Worm (Caenorhabditis elegans) whole organism, late embryonic: ENCODE data around the gene abu-2.

Experiments used
- F13H6.1 ChIP-seq: sonication (generic microtip); optimal IDR thresholded peaks from 2 replicates; lab custom pipeline; 2016; ENCODE audit warnings: missing genetic modification characterization, missing compliant biosample characterization
- K02D7.2 ChIP-seq: sonication (generic microtip); optimal IDR thresholded peaks from 2 replicates; lab custom pipeline; 2017; ENCODE audit warnings: mild to moderate bottlenecking, missing genetic modification characterization, missing compliant biosample characterization
- ama-1 ChIP-seq: fragments of 150-350 bp; optimal IDR thresholded peaks from 2 replicates; lab custom pipeline; 2014
- elt-2 ChIP-seq: sonication (generic microtip); optimal IDR thresholded peaks from 2 replicates; lab custom pipeline; 2016; ENCODE audit warnings: missing genetic modification reagents, missing genetic modification characterization, missing compliant biosample characterization
- eyg-1 ChIP-seq: sonication (generic microtip); optimal IDR thresholded peaks from 2 replicates; lab custom pipeline; 2016; ENCODE audit warnings: missing genotype, missing genetic modification characterization, missing compliant biosample characterization
- hlh-8 ChIP-seq: sonication (generic microtip); optimal IDR thresholded peaks from 2 replicates; lab custom pipeline; 2016; ENCODE audit warnings: missing genotype, missing genetic modification characterization, missing compliant biosample characterization
- tbx-2 ChIP-seq: sonication (generic microtip); optimal IDR thresholded peaks from 2 replicates; lab custom pipeline; 2016; ENCODE audit warnings: missing genetic modification characterization, missing compliant biosample characterization

DNA sequence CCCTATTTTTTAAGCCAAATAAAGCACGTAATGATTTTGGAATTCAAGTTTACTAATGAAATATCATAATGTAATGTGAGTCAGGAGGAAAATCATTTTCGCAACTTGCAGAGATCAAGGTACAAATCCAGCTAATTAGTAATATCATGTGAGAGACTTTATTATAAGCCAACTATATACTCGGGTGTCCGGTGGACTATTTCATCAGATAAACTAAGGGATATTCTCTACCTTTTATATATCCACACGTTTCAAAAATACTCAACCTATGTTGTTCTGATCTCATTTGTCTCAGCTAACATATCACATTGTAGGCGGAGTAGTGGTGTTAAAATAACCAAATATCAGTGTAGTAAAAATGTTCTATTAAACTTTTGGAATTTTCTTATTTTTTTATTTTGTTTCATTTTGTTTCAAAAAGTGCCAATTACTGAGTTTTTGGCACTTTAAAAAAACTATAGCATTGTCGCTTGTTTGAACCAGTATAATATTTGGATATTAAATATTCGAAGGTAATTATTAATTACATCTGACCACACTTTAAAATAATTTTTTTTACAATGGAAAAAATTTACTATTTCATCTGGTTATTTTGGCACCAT is 21.0 kb downstream of the abu-2 start:
- TF ChIP-seq F13H6.1 (tag; lab: Kevin White, UChicago) (no peak), ama-1 (lab: Kevin White, UChicago) (no peak), hlh-8 (tag; lab: Kevin White, UChicago) (no peak), elt-2 (tag; lab: Kevin White, UChicago) (no peak), tbx-2 (tag; lab: Kevin White, UChicago) (no peak), K02D7.2 (no peak), eyg-1 (tag; lab: Kevin White, UChicago) (no peak)
